Fruit fly (Drosophila melanogaster) whole organism, embryonic: ENCODE measurements around the gene Naxd.
A peak's percentile ranks its signal among the peaks of the same experiment; 100 is the strongest.

Experiments
- Abd-B ChIP-seq: fragments of 200-800 bp; sonication (Bioruptor generic); optimal IDR thresholded peaks from 2 replicates; lab custom pipeline; 2018; ENCODE audit warnings: missing biosample characterization, mild to moderate bottlenecking, missing genetic modification characterization, moderate library complexity
- Atf-2 ChIP-seq: fragments of 200-800 bp; sonication (Bioruptor generic); optimal IDR thresholded peaks from 2 replicates; lab custom pipeline; 2016; ENCODE audit warnings: missing biosample characterization, missing genetic modification characterization
- BEAF-32 ChIP-seq: fragments of 200-800 bp; sonication (Bioruptor generic); optimal IDR thresholded peaks from 3 replicates; lab custom pipeline; 2017; ENCODE audit warnings: missing biosample characterization, missing genetic modification characterization, mild to moderate bottlenecking, moderate library complexity, missing genetic modification reagents
- CG10654 ChIP-seq: fragments of 200-800 bp; sonication (Bioruptor generic); optimal IDR thresholded peaks from 2 replicates; lab custom pipeline; 2016; ENCODE audit warnings: missing biosample characterization, missing genetic modification characterization
- CG11560 ChIP-seq: fragments of 200-800 bp; sonication (Bioruptor generic); IDR thresholded peaks from 3 replicates; pipeline ENCODE4 v1.3.6; 2022; ENCODE audit warnings: missing biosample characterization, missing genetic modification characterization
- CG12071 ChIP-seq: fragments of 200-800 bp; sonication (Bioruptor generic); optimal IDR thresholded peaks from 3 replicates; lab custom pipeline; 2018; ENCODE audit warnings: missing biosample characterization, mild to moderate bottlenecking, missing genetic modification characterization
- CG12659 ChIP-seq: fragments of 200-800 bp; sonication (Bioruptor generic); optimal IDR thresholded peaks from 3 replicates; lab custom pipeline; 2017; ENCODE audit warnings: mild to moderate bottlenecking, missing biosample characterization, missing genetic modification reagents, missing genetic modification characterization
- CG13287 ChIP-seq: fragments of 200-800 bp; sonication (Bioruptor generic); IDR thresholded peaks from 2 replicates; pipeline ENCODE4 v1.3.6; 2022; ENCODE audit warnings: missing biosample characterization, missing genetic modification characterization; ENCODE audit not compliant: partially characterized antibody
- CG13624 ChIP-seq: fragments of 200-800 bp; sonication (Bioruptor generic); optimal IDR thresholded peaks from 2 replicates; lab custom pipeline; 2016; ENCODE audit warnings: missing biosample characterization, missing genetic modification characterization
- CG14965 ChIP-seq: fragments of 200-800 bp; sonication (Bioruptor generic); optimal IDR thresholded peaks from 2 replicates; lab custom pipeline; 2016; ENCODE audit warnings: missing biosample characterization, missing genetic modification characterization, borderline replicate concordance
- CG31365 ChIP-seq: fragments of 200-800 bp; sonication (Bioruptor generic); optimal IDR thresholded peaks from 2 replicates; lab custom pipeline; 2018; ENCODE audit warnings: missing biosample characterization, mild to moderate bottlenecking, missing genetic modification characterization
- CG3407 ChIP-seq: fragments of 200-800 bp; sonication (Bioruptor generic); optimal IDR thresholded peaks from 2 replicates; lab custom pipeline; 2018; ENCODE audit warnings: missing biosample characterization, mild to moderate bottlenecking, missing genetic modification characterization
- CG6689 ChIP-seq: fragments of 200-800 bp; sonication (Bioruptor generic); IDR thresholded peaks from 2 replicates; pipeline ENCODE4 v1.3.6; 2022; ENCODE audit warnings: missing biosample characterization, missing genetic modification characterization
- CG7271 ChIP-seq: fragments of 200-800 bp; sonication (Bioruptor generic); optimal IDR thresholded peaks from 2 replicates; lab custom pipeline; 2018; ENCODE audit warnings: missing biosample characterization, mild to moderate bottlenecking, missing genetic modification characterization, moderate library complexity
- CG8388 ChIP-seq: fragments of 200-800 bp; sonication (Bioruptor generic); optimal IDR thresholded peaks from 2 replicates; lab custom pipeline; 2019; ENCODE audit warnings: missing biosample characterization, mild to moderate bottlenecking, missing genetic modification characterization, moderate library complexity
- CG8478 ChIP-seq: fragments of >200 bp; optimal IDR thresholded peaks from 2 replicates; lab custom pipeline; 2018
- CG8765 ChIP-seq: fragments of 200-800 bp; sonication (Bioruptor generic); IDR thresholded peaks from 2 replicates; pipeline ENCODE4 v1.3.6; 2022; ENCODE audit warnings: missing biosample characterization, missing genetic modification characterization
- Dbx ChIP-seq: fragments of 200-800 bp; sonication (Bioruptor generic); IDR thresholded peaks from 3 replicates; pipeline ENCODE4 v1.3.6; 2022; ENCODE audit warnings: missing biosample characterization, missing genetic modification characterization
- Eip74EF ChIP-seq, 2 experiments: fragments of 200-800 bp in 1 of 2; fragments of >200 bp in 1 of 2; sonication (Bioruptor generic) in 1 of 2; optimal IDR thresholded peaks; 2 replicates each; lab custom pipeline; 2017 to 2019; ENCODE audit warnings: missing biosample characterization in 2 of 2, missing genetic modification characterization in 2 of 2, mild to moderate bottlenecking in 1 of 2, moderate library complexity in 1 of 2
- Jarid2 ChIP-seq: fragments of 200-800 bp; sonication (Bioruptor generic); optimal IDR thresholded peaks from 3 replicates; lab custom pipeline; 2017; ENCODE audit warnings: mild to moderate bottlenecking, missing biosample characterization, missing genetic modification reagents, missing genetic modification characterization
- Mrtf ChIP-seq: fragments of 200-800 bp; sonication (Bioruptor generic); IDR thresholded peaks from 3 replicates; pipeline ENCODE4 v1.3.6; 2022; ENCODE audit warnings: missing biosample characterization, missing genetic modification characterization
- Myb ChIP-seq: fragments of 200-800 bp; sonication (Bioruptor generic); optimal IDR thresholded peaks from 2 replicates; lab custom pipeline; 2016; ENCODE audit warnings: missing biosample characterization, missing genetic modification characterization
- Ptx1 ChIP-seq: fragments of 200-800 bp; sonication (Bioruptor generic); IDR thresholded peaks from 2 replicates; pipeline ENCODE4 v1.3.6; 2022; ENCODE audit warnings: missing biosample characterization, missing genetic modification characterization
- Ssrp ChIP-seq: fragments of 200-800 bp; sonication (Bioruptor generic); optimal IDR thresholded peaks from 2 replicates; lab custom pipeline; 2018; ENCODE audit warnings: missing biosample characterization, mild to moderate bottlenecking, missing genetic modification characterization, moderate library complexity
- ac ChIP-seq: fragments of 200-800 bp; sonication (Bioruptor generic); optimal IDR thresholded peaks from 3 replicates; lab custom pipeline; 2017; ENCODE audit warnings: missing biosample characterization, mild to moderate bottlenecking, missing genetic modification characterization
- ase ChIP-seq: fragments of 200-800 bp; sonication (Bioruptor generic); IDR thresholded peaks from 3 replicates; pipeline ENCODE4 v1.3.6; 2022; ENCODE audit warnings: missing biosample characterization, missing genetic modification characterization
- chm ChIP-seq: fragments of 200-800 bp; sonication (Bioruptor generic); IDR thresholded peaks from 2 replicates; pipeline ENCODE4 v1.3.6; 2022; ENCODE audit warnings: missing biosample characterization, missing genetic modification characterization
- danr ChIP-seq: fragments of 200-800 bp; sonication (Bioruptor generic); IDR thresholded peaks from 2 replicates; pipeline ENCODE4 v1.3.6; 2022; ENCODE audit warnings: missing biosample characterization, missing genetic modification characterization
- dm ChIP-seq: fragments of 200-800 bp; sonication (Bioruptor generic); optimal IDR thresholded peaks from 3 replicates; lab custom pipeline; 2016; ENCODE audit warnings: missing biosample characterization, missing genetic modification characterization
- eve ChIP-seq, 2 experiments: fragments of >200 bp; optimal IDR thresholded peaks; 2 replicates each; lab custom pipeline; 2017; ENCODE audit warnings: missing biosample characterization in 2 of 2, missing genetic modification characterization in 2 of 2
- fd3F ChIP-seq: fragments of 200-800 bp; sonication (Bioruptor generic); optimal IDR thresholded peaks from 2 replicates; lab custom pipeline; 2018; ENCODE audit warnings: missing biosample characterization, mild to moderate bottlenecking, missing genetic modification characterization, moderate library complexity
- fd64A ChIP-seq: fragments of 200-800 bp; sonication (Bioruptor generic); optimal IDR thresholded peaks from 3 replicates; lab custom pipeline; 2018; ENCODE audit warnings: missing biosample characterization, mild to moderate bottlenecking, missing genetic modification characterization
- ken ChIP-seq: fragments of 200-800 bp; sonication (Bioruptor generic); IDR thresholded peaks from 3 replicates; pipeline ENCODE4 v1.3.6; 2022; ENCODE audit warnings: missing biosample characterization, missing genetic modification characterization
- klu ChIP-seq: fragments of 200-800 bp; sonication (Bioruptor generic); IDR thresholded peaks from 2 replicates; pipeline ENCODE4 v1.3.6; 2022; ENCODE audit warnings: missing biosample characterization, missing genetic modification characterization
- nerfin-1 ChIP-seq: fragments of 200-800 bp; sonication (Bioruptor generic); optimal IDR thresholded peaks from 3 replicates; lab custom pipeline; 2019; ENCODE audit warnings: missing biosample characterization, mild to moderate bottlenecking, missing genetic modification characterization, moderate library complexity
- p53 ChIP-seq: fragments of 200-800 bp; sonication (Bioruptor generic); optimal IDR thresholded peaks from 2 replicates; lab custom pipeline; 2016; ENCODE audit warnings: missing biosample characterization, missing genetic modification characterization
- pan ChIP-seq, 4 experiments: fragments of >200 bp in 3 of 4; fragments of 200-800 bp in 1 of 4; sonication (Bioruptor generic) in 1 of 4; optimal IDR thresholded peaks in 3 of 4; IDR thresholded peaks in 1 of 4; 2 replicates each; pipeline versions ENCODE4 v1.3.6 to Lab custom; 2017 to 2022; ENCODE audit warnings: missing biosample characterization in 2 of 4, missing genetic modification characterization in 2 of 4, mixed read lengths in 1 of 4
- pfk ChIP-seq: fragments of 200-800 bp; sonication (Bioruptor generic); optimal IDR thresholded peaks from 2 replicates; lab custom pipeline; 2018; ENCODE audit warnings: missing biosample characterization, mild to moderate bottlenecking, missing genetic modification characterization, moderate library complexity
- pho ChIP-seq: fragments of 200-800 bp; sonication (Bioruptor generic); optimal IDR thresholded peaks from 2 replicates; lab custom pipeline; 2016; ENCODE audit warnings: missing biosample characterization, missing genetic modification characterization
- slou ChIP-seq: fragments of 200-800 bp; sonication (Bioruptor generic); optimal IDR thresholded peaks from 3 replicates; lab custom pipeline; 2016; ENCODE audit warnings: missing biosample characterization, missing genetic modification characterization
- sob ChIP-seq: fragments of 200-800 bp; sonication (Bioruptor generic); IDR thresholded peaks from 2 replicates; pipeline ENCODE4 v1.3.6; 2022; ENCODE audit warnings: missing biosample characterization, missing genetic modification characterization
- sqz ChIP-seq: fragments of 200-800 bp; sonication (Bioruptor generic); optimal IDR thresholded peaks from 3 replicates; lab custom pipeline; 2018; ENCODE audit warnings: missing biosample characterization, mild to moderate bottlenecking, missing genetic modification characterization
- sr ChIP-seq: fragments of 200-800 bp; sonication (Bioruptor generic); IDR thresholded peaks from 3 replicates; pipeline ENCODE4 v1.3.6; 2022; ENCODE audit warnings: missing biosample characterization, missing genetic modification characterization
- stwl ChIP-seq: fragments of 200-800 bp; sonication (Bioruptor generic); optimal IDR thresholded peaks from 3 replicates; lab custom pipeline; 2018; ENCODE audit warnings: missing biosample characterization, mild to moderate bottlenecking, missing genetic modification characterization, moderate library complexity
- trh ChIP-seq: fragments of 200-800 bp; sonication (Bioruptor generic); optimal IDR thresholded peaks from 2 replicates; lab custom pipeline; 2016; ENCODE audit warnings: missing biosample characterization, missing genetic modification characterization
- ttk ChIP-seq: fragments of 200-800 bp; sonication (Bioruptor generic); IDR thresholded peaks from 2 replicates; pipeline ENCODE4 v2.1.2; 2022; ENCODE audit warnings: missing biosample characterization, missing genetic modification characterization
- twi ChIP-seq: fragments of 200-800 bp; optimal IDR thresholded peaks from 2 replicates; lab custom pipeline; 2019; ENCODE audit warnings: missing biosample characterization, mild to moderate bottlenecking, missing genetic modification characterization, moderate library complexity
- wor ChIP-seq: fragments of 200-800 bp; sonication (Bioruptor generic); IDR thresholded peaks from 2 replicates; pipeline ENCODE4 v1.3.6; 2022; ENCODE audit warnings: missing biosample characterization, missing genetic modification characterization

Gene Naxd

dm6 chr3L:19140084-19141011 lies 42.8 kb upstream of the Naxd start (continued):
- no peak for TF ChIP-seq nerfin-1 (tag; lab: Kevin White, UChicago)
- TF ChIP-seq stwl (tag; lab: Kevin White, UChicago), result peak; percentile 83
- no peak for TF ChIP-seq ase (GFP tag; lab: Robert Waterston, UW)
- peak; percentile 8; the same call in 1 of the 2 replicates for TF ChIP-seq CG13287 (GFP tag; lab: Robert Waterston, UW)
- TF ChIP-seq CG31365, result peak; percentile 99
- TF ChIP-seq Myb (GFP tag; lab: Kevin White, UChicago), result peak; percentile 80
- TF ChIP-seq eve (GFP tag; optimal IDR thresholded peaks at IDR 0.05; lab: Kevin White, UChicago), result peak in 1 of 2 experiments; percentile 34
- no peak for TF ChIP-seq klu (GFP tag; lab: Robert Waterston, UW)
- no peak for TF ChIP-seq CG8388
- TF ChIP-seq CG7271 (tag; lab: Kevin White, UChicago), result no peak
- no peak for TF ChIP-seq pfk (GFP tag; lab: Kevin White, UChicago)
- TF ChIP-seq CG11560 (tag; lab: Robert Waterston, UW), result peak; percentile 33; the same call in 1 of the 3 replicates
- TF ChIP-seq Dbx, result peak; percentile 44; the same call in 1 of the 3 replicates
- no peak for TF ChIP-seq CG8765
- TF ChIP-seq chm, result 0 out of 2 replicates have a peak, but pooled peaks have one; percentile 30
- TF ChIP-seq Eip74EF (GFP tag; optimal IDR thresholded peaks at IDR 0.05; lab: Kevin White, UChicago), result peak in 1 of 2 experiments; percentile 75
- TF ChIP-seq Atf-2 (GFP tag; lab: Kevin White, UChicago), result no peak
- TF ChIP-seq twi (tag; lab: Kevin White, UChicago), result no peak
- peak; percentile 45 for TF ChIP-seq p53
- TF ChIP-seq sqz (GFP tag; lab: Kevin White, UChicago), result no peak
- TF ChIP-seq CG14965, result peak; percentile 13
- peak; percentile 22 for TF ChIP-seq CG13624 (GFP tag; lab: Kevin White, UChicago)
- TF ChIP-seq CG10654 (GFP tag; lab: Kevin White, UChicago), result no peak
- peak; percentile 92 for TF ChIP-seq CG8478 (lab: Kevin White, UChicago)
- TF ChIP-seq CG12071 (GFP tag; lab: Kevin White, UChicago), result no peak
- TF ChIP-seq ttk, result no peak
- no peak for TF ChIP-seq danr
- TF ChIP-seq dm (GFP tag; lab: Kevin White, UChicago), result no peak
- TF ChIP-seq pan (optimal IDR thresholded peaks at IDR 0.05; lab: Kevin White, UChicago), result no peak
- no peak for TF ChIP-seq pan (GFP tag; optimal IDR thresholded peaks at IDR 0.05 in 1 of 2, IDR thresholded peaks at IDR 0.05 in 1 of 2)
- no peak for TF ChIP-seq fd3F (GFP tag; lab: Kevin White, UChicago)
- TF ChIP-seq CG12659 (GFP tag; lab: Kevin White, UChicago), result peak; percentile 2
- peak; percentile 15 for TF ChIP-seq Ssrp (tag; lab: Kevin White, UChicago)
- no peak for TF ChIP-seq fd64A (GFP tag; lab: Kevin White, UChicago)
- TF ChIP-seq CG6689 (GFP tag; lab: Robert Waterston, UW), result no peak
- no peak for TF ChIP-seq trh
- peak; percentile 34 for TF ChIP-seq Jarid2 (GFP tag; lab: Kevin White, UChicago)
- no peak for TF ChIP-seq CG3407 (GFP tag; lab: Kevin White, UChicago)
- TF ChIP-seq Mrtf, result no peak
- TF ChIP-seq Ptx1 (GFP tag; lab: Robert Waterston, UW), result peak; percentile 46; the same call in 1 of the 2 replicates
- TF ChIP-seq sob (GFP tag; lab: Robert Waterston, UW), result peak; percentile 51; the same call in 1 of the 2 replicates
- peak; percentile 46 for TF ChIP-seq BEAF-32 (GFP tag; lab: Kevin White, UChicago)
- TF ChIP-seq ac (GFP tag; lab: Kevin White, UChicago), result no peak
- peak; percentile 63 for TF ChIP-seq Abd-B (GFP tag; lab: Kevin White, UChicago)
- TF ChIP-seq sr (GFP tag; lab: Robert Waterston, UW), result no peak
- 0 out of 3 replicates have a peak, but pooled peaks have one; percentile 40 for TF ChIP-seq ken (GFP tag; lab: Robert Waterston, UW)
- peak; percentile 20 for TF ChIP-seq pho
- no peak for TF ChIP-seq wor
- TF ChIP-seq slou (GFP tag; lab: Kevin White, UChicago), result no peak
